Worm (Caenorhabditis elegans): Measurements from ENCODE around the gene C46C2.6.

- TF ChIP-seq ztf-23 (GFP tag; IDR thresholded peaks at IDR 0.05): no peak
- TF ChIP-seq ref-1 (GFP tag; conservative IDR thresholded peaks at IDR 0.05): no peak
- no peak for TF ChIP-seq med-1 (GFP tag; optimal IDR thresholded peaks at IDR 0.05; ENCODE audit: insufficient read depth)
- no peak for TF ChIP-seq ztf-29 (GFP tag; IDR thresholded peaks at IDR 0.05)
- TF ChIP-seq cog-1 (tag; optimal IDR thresholded peaks at IDR 0.05): no peak
These were observed 48.1 kb downstream of the C46C2.6 start for ce11 chrIV:9260334-9260733.
